Fruit fly (Drosophila melanogaster): Measurements from ENCODE around the gene CG6724.

- TF ChIP-seq CG15710 (tag; optimal IDR thresholded peaks at IDR 0.05) (peak; percentile 53), CG13204 (GFP tag; optimal IDR thresholded peaks at IDR 0.05) (no peak), Pif1B (GFP tag; optimal IDR thresholded peaks at IDR 0.05) (no peak), gl (tag; optimal IDR thresholded peaks at IDR 0.05) (no peak)
Measured at dm6 chr2L:10732343-10732808, 37.4 kb downstream of the CG6724 start, which contains the start of the genes EMC3 and Dpy-30L1.

All from whole organism, pupa.